Worm (Caenorhabditis elegans) whole organism, young adult: ENCODE data around the gene srx-24.

Source experiments
- K12H6.12 ChIP-seq: fragments of 200-800 bp; sonication (Bioruptor generic); optimal IDR thresholded peaks from 2 replicates; lab custom pipeline; 2018; ENCODE audit warnings: mild to moderate bottlenecking, missing genetic modification characterization, missing compliant biosample characterization
- dox-1 ChIP-seq: fragments of 200-800 bp; sonication (Bioruptor generic); IDR thresholded peaks from 2 replicates; pipeline ENCODE4 v1.3.6; 2022; ENCODE audit warnings: missing genetic modification reagents, missing genetic modification characterization, missing compliant biosample characterization
- hmg-1.2 ChIP-seq: fragments of 200-800 bp; sonication (Bioruptor generic); IDR thresholded peaks from 2 replicates; pipeline ENCODE4 v1.3.6; 2022; ENCODE audit warnings: missing genetic modification reagents, missing genetic modification characterization, missing compliant biosample characterization
- pha-4 ChIP-seq: fragments of 150-350 bp; sonication (generic microtip); optimal IDR thresholded peaks from 2 replicates; lab custom pipeline; 2014; ENCODE audit warnings: missing biosample characterization, missing genetic modification reagents, missing genetic modification characterization
- repo-1 ChIP-seq: sonication (generic microtip); optimal IDR thresholded peaks from 2 replicates; lab custom pipeline; 2017; ENCODE audit warnings: mild to moderate bottlenecking, missing genetic modification characterization, missing compliant biosample characterization
- sdz-38 ChIP-seq: sonication (generic microtip); optimal IDR thresholded peaks from 2 replicates; lab custom pipeline; 2016; ENCODE audit warnings: missing genotype, missing genetic modification characterization, missing compliant biosample characterization

ce11 chrV:2753007-2753406, 3.1 kb upstream of the srx-24 start, which contains the start of gene srx-26:
- TF ChIP-seq repo-1 (tag; lab: Kevin White, UChicago) = no peak
- TF ChIP-seq dox-1 (GFP tag; lab: Robert Waterston, UW) = no peak
- no peak for TF ChIP-seq hmg-1.2 (GFP tag; lab: Robert Waterston, UW)
- TF ChIP-seq sdz-38 = no peak
- no peak for TF ChIP-seq pha-4
- no peak for TF ChIP-seq K12H6.12 (tag; lab: Kevin White, UChicago)
